Worm (Caenorhabditis elegans) whole organism, L1 larva: Measurements from ENCODE around the gene epc-1.
A peak's percentile ranks its signal among the peaks of the same experiment; 100 is the strongest.

Experiments used
- C34B4.2 ChIP-seq: sonication (generic microtip); optimal IDR thresholded peaks from 2 replicates; lab custom pipeline; 2017; ENCODE audit warnings: mild to moderate bottlenecking, missing genetic modification characterization, missing compliant biosample characterization
- F16B12.6 ChIP-seq: fragments of 150-350 bp; optimal IDR thresholded peaks from 2 replicates; lab custom pipeline; 2014; ENCODE audit warnings: missing biosample characterization, missing genetic modification characterization
- aha-1 ChIP-seq: fragments of 150-350 bp; optimal IDR thresholded peaks from 2 replicates; lab custom pipeline; 2014; ENCODE audit warnings: missing biosample characterization, missing genetic modification characterization
- ama-1 ChIP-seq: fragments of 150-350 bp; optimal IDR thresholded peaks from 2 replicates; lab custom pipeline; 2014
- blmp-1 ChIP-seq: fragments of 150-350 bp; optimal IDR thresholded peaks from 2 replicates; lab custom pipeline; 2014; ENCODE audit warnings: missing biosample characterization, missing genetic modification characterization
- ceh-63 ChIP-seq: fragments of 200-800 bp; sonication (Bioruptor generic); optimal IDR thresholded peaks from 2 replicates; lab custom pipeline; 2018; ENCODE audit warnings: mild to moderate bottlenecking, missing genetic modification characterization, missing compliant biosample characterization
- ceh-8 ChIP-seq: fragments of 200-800 bp; sonication (Bioruptor generic); optimal IDR thresholded peaks from 2 replicates; lab custom pipeline; 2018; ENCODE audit warnings: mild to moderate bottlenecking, missing genetic modification characterization, moderate library complexity, missing compliant biosample characterization
- ceh-88 ChIP-seq: fragments of 200-800 bp; sonication (Bioruptor generic); IDR thresholded peaks from 2 replicates; pipeline ENCODE4 v1.3.6; 2022; ENCODE audit warnings: missing genetic modification characterization, missing compliant biosample characterization
- efl-1 ChIP-seq, 4 experiments: fragments of 150-350 bp; optimal IDR thresholded peaks in 3 of 4; peaks in 1 of 4; 1 replicate in 1 of 4; 2 replicates in 3 of 4; lab custom pipeline; 2014; ENCODE audit warnings: missing biosample characterization in 2 of 4, missing genetic modification characterization in 2 of 4, missing genetic modification reagents in 2 of 4
- efl-3 ChIP-seq: fragments of 200-800 bp; sonication (Bioruptor generic); optimal IDR thresholded peaks from 2 replicates; lab custom pipeline; 2018; ENCODE audit warnings: mild to moderate bottlenecking, missing genetic modification characterization, missing compliant biosample characterization
- egl-13 ChIP-seq: sonication (generic microtip); optimal IDR thresholded peaks from 2 replicates; lab custom pipeline; 2016; ENCODE audit warnings: missing genotype, missing genetic modification reagents, missing genetic modification characterization, missing compliant biosample characterization
- egl-27 ChIP-seq, 2 experiments: fragments of 150-350 bp in 1 of 2; sonication (generic microtip); optimal IDR thresholded peaks; 3 replicates each; lab custom pipeline; 2017 to 2018; ENCODE audit warnings: missing biosample characterization in 2 of 2, missing genetic modification characterization in 2 of 2, missing genetic modification reagents in 2 of 2
- elt-3 ChIP-seq, 6 experiments: fragments of 150-350 bp in 1 of 6; sonication (generic microtip); optimal IDR thresholded peaks; 2 replicates each; lab custom pipeline; 2017 to 2018; ENCODE audit warnings: missing biosample characterization in 6 of 6, missing genetic modification characterization in 6 of 6, inconsistent platforms in 1 of 6
- ets-5 ChIP-seq: fragments of 200-800 bp; sonication (Bioruptor generic); IDR thresholded peaks from 2 replicates; pipeline ENCODE4 v1.3.6; 2022; ENCODE audit warnings: missing genetic modification characterization, missing compliant biosample characterization
- fkh-4 ChIP-seq: sonication (generic microtip); optimal IDR thresholded peaks from 2 replicates; lab custom pipeline; 2016; ENCODE audit warnings: missing compliant biosample characterization, missing genetic modification characterization, borderline replicate concordance
- grh-1 ChIP-seq: fragments of 200-800 bp; sonication (Bioruptor generic); IDR thresholded peaks from 2 replicates; pipeline ENCODE4 v1.3.6; 2022; ENCODE audit warnings: missing genetic modification reagents, missing genetic modification characterization, missing compliant biosample characterization
- hlh-17 ChIP-seq: fragments of 200-800 bp; sonication (Bioruptor generic); optimal IDR thresholded peaks from 2 replicates; lab custom pipeline; 2018; ENCODE audit warnings: missing genetic modification characterization, mild to moderate bottlenecking, missing compliant biosample characterization, moderate library complexity, borderline replicate concordance
- hlh-4 ChIP-seq: sonication (generic microtip); optimal IDR thresholded peaks from 2 replicates; lab custom pipeline; 2016; ENCODE audit warnings: mild to moderate bottlenecking, missing genetic modification characterization, missing compliant biosample characterization
- hpl-2 ChIP-seq: fragments of 150-350 bp; optimal IDR thresholded peaks from 2 replicates; lab custom pipeline; 2014; ENCODE audit warnings: missing biosample characterization, missing genetic modification reagents, missing genetic modification characterization
- isw-1 ChIP-seq: fragments of 200-800 bp; sonication (Bioruptor generic); IDR thresholded peaks from 2 replicates; pipeline ENCODE4 v1.3.6; 2022; ENCODE audit warnings: missing genetic modification characterization, missing compliant biosample characterization
- jun-1 ChIP-seq: fragments of 150-350 bp; optimal IDR thresholded peaks from 2 replicates; lab custom pipeline; 2014; ENCODE audit warnings: missing biosample characterization, missing genetic modification reagents, missing genetic modification characterization
- lin-13 ChIP-seq: fragments of 150-350 bp; optimal IDR thresholded peaks from 2 replicates; lab custom pipeline; 2014; ENCODE audit warnings: missing biosample characterization, missing genetic modification reagents, missing genetic modification characterization
- lin-14 ChIP-seq: fragments of 200-800 bp; sonication (Bioruptor generic); optimal IDR thresholded peaks from 2 replicates; lab custom pipeline; 2018; ENCODE audit warnings: mild to moderate bottlenecking, missing genetic modification characterization, moderate library complexity, missing compliant biosample characterization
- lin-35 ChIP-seq, 2 experiments: fragments of 150-350 bp; optimal IDR thresholded peaks; 2 replicates each; lab custom pipeline; 2014; ENCODE audit warnings: missing biosample characterization in 2 of 2, missing genetic modification characterization in 2 of 2, missing genetic modification reagents in 2 of 2
- lsy-2 ChIP-seq, 2 experiments: fragments of 150-350 bp; optimal IDR thresholded peaks; 2 replicates each; lab custom pipeline; 2014; ENCODE audit warnings: missing biosample characterization in 2 of 2, missing genetic modification characterization in 2 of 2
- mab-9 ChIP-seq: fragments of 200-800 bp; sonication (Bioruptor generic); IDR thresholded peaks from 2 replicates; pipeline ENCODE4 v1.3.6; 2022; ENCODE audit warnings: missing genetic modification reagents, missing genetic modification characterization, missing compliant biosample characterization
- mef-2 ChIP-seq: fragments of 150-350 bp; optimal IDR thresholded peaks from 2 replicates; lab custom pipeline; 2014; ENCODE audit warnings: missing biosample characterization, missing genetic modification characterization
- nhr-12 ChIP-seq: sonication (generic microtip); optimal IDR thresholded peaks from 2 replicates; lab custom pipeline; 2017; ENCODE audit warnings: missing biosample characterization, missing genetic modification characterization
- nhr-19 ChIP-seq: fragments of 200-800 bp; sonication (Bioruptor generic); conservative IDR thresholded peaks from 2 replicates; pipeline ENCODE4 v1.3.6; 2022; ENCODE audit warnings: missing genetic modification characterization, missing compliant biosample characterization
- nhr-20 ChIP-seq: sonication (generic microtip); optimal IDR thresholded peaks from 2 replicates; lab custom pipeline; 2016; ENCODE audit warnings: mild to moderate bottlenecking, missing genetic modification characterization, missing compliant biosample characterization
- nhr-237 ChIP-seq: fragments of 150-350 bp; optimal IDR thresholded peaks from 2 replicates; lab custom pipeline; 2014; ENCODE audit warnings: missing biosample characterization, missing genetic modification characterization
- nhr-28 ChIP-seq: fragments of 150-350 bp; optimal IDR thresholded peaks from 2 replicates; lab custom pipeline; 2014; ENCODE audit warnings: missing biosample characterization, missing genetic modification characterization
- nhr-71 ChIP-seq: sonication (generic microtip); optimal IDR thresholded peaks from 2 replicates; lab custom pipeline; 2016; ENCODE audit warnings: mild to moderate bottlenecking, missing genetic modification characterization, moderate library complexity, missing compliant biosample characterization
- nhr-84 ChIP-seq: sonication (generic microtip); optimal IDR thresholded peaks from 2 replicates; lab custom pipeline; 2017; ENCODE audit warnings: missing biosample characterization, missing genetic modification characterization
- nhr-90 ChIP-seq: sonication (generic microtip); optimal IDR thresholded peaks from 2 replicates; lab custom pipeline; 2016; ENCODE audit warnings: mild to moderate bottlenecking, missing genetic modification characterization, missing compliant biosample characterization; ENCODE audit not compliant: poor library complexity
- pag-3 ChIP-seq: sonication (generic microtip); optimal IDR thresholded peaks from 2 replicates; lab custom pipeline; 2017; ENCODE audit warnings: missing genetic modification characterization, mild to moderate bottlenecking, missing compliant biosample characterization, antibody characterized with exemption, borderline replicate concordance; ENCODE audit not compliant: insufficient read depth
- pax-3 ChIP-seq: fragments of 200-800 bp; sonication (Bioruptor generic); optimal IDR thresholded peaks from 2 replicates; lab custom pipeline; 2018; ENCODE audit warnings: mild to moderate bottlenecking, missing genetic modification characterization, moderate library complexity, missing compliant biosample characterization
- rnt-1 ChIP-seq: sonication (generic microtip); optimal IDR thresholded peaks from 2 replicates; lab custom pipeline; 2016; ENCODE audit warnings: mild to moderate bottlenecking, missing genetic modification characterization, moderate library complexity, missing compliant biosample characterization
- skn-1 ChIP-seq: fragments of 150-350 bp; optimal IDR thresholded peaks from 2 replicates; lab custom pipeline; 2014; ENCODE audit warnings: missing biosample characterization, missing genetic modification characterization
- snpc-4 ChIP-seq: fragments of 150-350 bp; optimal IDR thresholded peaks from 2 replicates; lab custom pipeline; 2014; ENCODE audit warnings: missing biosample characterization, missing genetic modification characterization
- sptf-1 ChIP-seq: fragments of 150-350 bp; optimal IDR thresholded peaks from 2 replicates; lab custom pipeline; 2014; ENCODE audit warnings: missing biosample characterization, missing genetic modification characterization
- tbx-2 ChIP-seq: sonication (generic microtip); optimal IDR thresholded peaks from 2 replicates; lab custom pipeline; 2016; ENCODE audit warnings: missing genetic modification characterization, missing compliant biosample characterization
- tlp-1 ChIP-seq: fragments of 150-350 bp; optimal IDR thresholded peaks from 2 replicates; lab custom pipeline; 2014; ENCODE audit warnings: missing biosample characterization, missing genetic modification characterization
- unc-130 ChIP-seq: fragments of 150-350 bp; optimal IDR thresholded peaks from 2 replicates; lab custom pipeline; 2017; ENCODE audit warnings: missing biosample characterization, missing genetic modification characterization, inconsistent platforms
- unc-62 ChIP-seq: fragments of 150-350 bp; optimal IDR thresholded peaks from 2 replicates; lab custom pipeline; 2014; ENCODE audit warnings: missing biosample characterization, missing genetic modification reagents, missing genetic modification characterization
- xbp-1 ChIP-seq: sonication (generic microtip); optimal IDR thresholded peaks from 2 replicates; lab custom pipeline; 2016; ENCODE audit warnings: missing genetic modification characterization, missing compliant biosample characterization
- zag-1 ChIP-seq: fragments of 150-350 bp; optimal IDR thresholded peaks from 2 replicates; lab custom pipeline; 2014; ENCODE audit warnings: missing biosample characterization, missing genetic modification characterization
- ztf-4 ChIP-seq: fragments of 150-350 bp; optimal IDR thresholded peaks from 2 replicates; lab custom pipeline; 2014; ENCODE audit warnings: missing biosample characterization, missing genetic modification characterization

epc-1 gene

ce11 chrIII:12613138-12613915 lies 4.9 kb upstream of the epc-1 start (continued):
- TF ChIP-seq nhr-12 (tag; lab: Kevin White, UChicago) (no peak), ceh-8 (GFP tag; lab: Kevin White, UChicago) (no peak), rnt-1 (peak; percentile 19), ets-5 (no peak), sptf-1 (tag; lab: Kevin White, UChicago) (no peak), lsy-2 (tag; optimal IDR thresholded peaks at IDR 0.05; lab: Kevin White, UChicago) (peak in 1 of 2 experiments; percentile 25), ceh-63 (no peak), nhr-71 (peak; percentile 19), pax-3 (tag; lab: Kevin White, UChicago) (no peak), hpl-2 (no peak), unc-130 (tag; lab: Kevin White, UChicago) (no peak), nhr-28 (tag; lab: Kevin White, UChicago) (no peak), lin-14 (GFP tag; lab: Kevin White, UChicago) (peak; percentile 76), blmp-1 (tag; lab: Kevin White, UChicago) (no peak), efl-3 (GFP tag; lab: Kevin White, UChicago) (no peak), skn-1 (tag; lab: Kevin White, UChicago) (no peak), jun-1 (tag; lab: Kevin White, UChicago) (no peak), tbx-2 (tag; lab: Kevin White, UChicago) (peak; percentile 33), lin-35 (GFP tag; optimal IDR thresholded peaks at IDR 0.05; lab: Kevin White, UChicago) (no peak), unc-62 (GFP tag; lab: Kevin White, UChicago) (no peak), egl-13 (tag; lab: Kevin White, UChicago) (peak; percentile 13), nhr-237 (tag; lab: Kevin White, UChicago) (no peak), grh-1 (GFP tag; lab: Robert Waterston, UW) (no peak), nhr-19 (GFP tag; lab: Robert Waterston, UW) (no peak), ztf-4 (tag; lab: Kevin White, UChicago) (no peak), ama-1 (lab: Kevin White, UChicago) (peak; percentile 16), pag-3 (tag; lab: Kevin White, UChicago) (no peak), snpc-4 (tag; lab: Kevin White, UChicago) (no peak), F16B12.6 (tag; lab: Kevin White, UChicago) (no peak), zag-1 (tag; lab: Kevin White, UChicago) (no peak), hlh-17 (GFP tag; lab: Kevin White, UChicago) (no peak), lin-13 (GFP tag; lab: Kevin White, UChicago) (no peak), ceh-88 (no peak), xbp-1 (tag; lab: Kevin White, UChicago) (no peak), egl-27 (tag; optimal IDR thresholded peaks at IDR 0.05; lab: Kevin White, UChicago) (no peak), hlh-4 (tag; lab: Kevin White, UChicago) (no peak), aha-1 (tag; lab: Kevin White, UChicago) (no peak), elt-3 (tag; optimal IDR thresholded peaks at IDR 0.05; lab: Kevin White, UChicago) (no peak), mab-9 (GFP tag; lab: Robert Waterston, UW) (no peak)

DNA sequence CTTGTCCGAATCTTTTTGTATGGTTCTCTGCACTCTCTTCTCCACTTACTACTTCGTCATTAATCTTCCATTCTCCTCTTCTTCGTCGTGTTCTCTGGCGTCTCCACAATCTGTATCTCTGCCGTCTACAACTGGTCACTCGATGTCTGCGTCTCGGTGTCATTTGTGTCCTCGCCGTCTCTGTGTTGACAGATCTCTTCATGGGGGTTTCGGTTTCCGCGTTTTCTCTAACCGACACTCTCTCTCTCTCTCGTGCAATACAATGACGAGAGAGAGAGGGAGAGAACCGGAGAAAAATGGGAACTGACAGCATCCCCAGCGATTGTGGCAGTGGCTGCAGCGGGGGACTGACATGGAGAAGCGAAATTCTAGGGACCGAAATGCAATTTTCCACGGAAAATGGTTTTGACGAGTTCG lies 4.1 kb upstream of the epc-1 start:
- TF ChIP-seq ets-5 (no peak), sptf-1 (tag; lab: Kevin White, UChicago) (no peak), unc-130 (tag; lab: Kevin White, UChicago) (peak; percentile 91), lin-35 (GFP tag; optimal IDR thresholded peaks at IDR 0.05; lab: Kevin White, UChicago) (peak; percentile 86 to 93), nhr-90 (peak; percentile 99), pag-3 (tag; lab: Kevin White, UChicago) (no peak), F16B12.6 (tag; lab: Kevin White, UChicago) (peak; percentile 26), ceh-88 (peak; percentile 91), efl-1 (optimal IDR thresholded peaks at IDR 0.05; lab: Kevin White, UChicago) (peak; percentile 94 to 98), efl-1 (GFP tag; optimal IDR thresholded peaks at IDR 0.05 in 1 of 2; lab: Kevin White, UChicago) (peak; percentile 73 to 98), C34B4.2 (peak; percentile 73), nhr-20 (tag; lab: Kevin White, UChicago) (peak; percentile 100), tlp-1 (tag; lab: Kevin White, UChicago) (no peak), lin-14 (GFP tag; lab: Kevin White, UChicago) (peak; percentile 100), ceh-63 (peak; percentile 62), snpc-4 (tag; lab: Kevin White, UChicago) (peak; percentile 75), mef-2 (tag; lab: Kevin White, UChicago) (peak; percentile 98), egl-13 (tag; lab: Kevin White, UChicago) (peak; percentile 99), fkh-4 (peak; percentile 82), unc-62 (GFP tag; lab: Kevin White, UChicago) (peak; percentile 99), nhr-84 (tag; lab: Kevin White, UChicago) (peak; percentile 21), isw-1 (GFP tag; lab: Robert Waterston, UW) (peak; percentile 93)
